Worm (Caenorhabditis elegans) whole organism, L2 larva: ENCODE data around the gene ZK381.2.

Experiments
- F13H6.1 ChIP-seq: sonication (generic microtip); optimal IDR thresholded peaks from 2 replicates; lab custom pipeline; 2016; ENCODE audit warnings: missing genetic modification characterization, missing compliant biosample characterization
- nhr-6 ChIP-seq: fragments of 150-350 bp; optimal IDR thresholded peaks from 2 replicates; lab custom pipeline; 2014; ENCODE audit warnings: missing biosample characterization, missing genetic modification characterization
- sma-3 ChIP-seq: sonication (generic microtip); optimal IDR thresholded peaks from 2 replicates; lab custom pipeline; 2016; ENCODE audit warnings: missing genetic modification reagents, missing genetic modification characterization, missing compliant biosample characterization

DNA sequence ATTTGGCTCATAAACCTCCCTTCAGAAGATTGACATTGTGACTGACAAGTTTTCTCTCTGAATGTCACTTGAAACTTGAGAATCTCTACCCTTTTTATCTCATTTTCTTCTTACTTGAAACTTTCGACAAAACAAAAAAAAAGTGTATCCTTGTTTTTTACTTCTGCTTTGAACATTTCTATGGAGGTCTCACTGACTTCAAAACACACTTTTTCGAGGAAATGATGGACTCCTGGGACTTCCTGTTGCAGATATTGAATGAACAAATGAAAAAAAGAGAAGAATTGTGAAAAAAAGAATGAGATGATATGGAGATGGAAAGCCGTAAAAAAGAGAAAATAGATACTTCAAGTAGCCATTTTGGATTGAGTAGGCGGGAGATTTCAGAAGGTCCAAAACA, 24.2 kb upstream of the ZK381.2 start:
- TF ChIP-seq nhr-6 (tag; lab: Kevin White, UChicago) (no peak), F13H6.1 (no peak), sma-3 (GFP tag; lab: Kevin White, UChicago) (no peak)
